Worm (Caenorhabditis elegans): Measurements from ENCODE around the gene asp-7.

asp-7 gene

DNA sequence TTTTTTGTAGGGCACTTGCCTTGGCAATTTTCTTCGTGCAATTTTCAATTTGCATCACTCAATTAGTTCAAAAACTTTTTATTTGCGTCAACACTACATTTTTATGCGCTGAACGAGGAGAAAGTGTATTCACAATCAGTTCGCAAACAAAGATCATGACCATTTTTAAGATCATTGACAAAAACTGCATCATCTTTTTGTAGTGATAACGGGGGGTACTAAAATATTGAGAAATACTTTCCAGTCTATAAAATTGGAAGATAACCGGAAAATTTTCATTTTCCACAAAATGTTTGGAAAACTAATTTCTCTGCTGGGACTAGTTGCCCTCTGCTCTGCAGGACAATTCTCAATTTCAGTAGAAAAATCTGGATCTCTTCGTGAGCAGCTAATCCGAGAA is 3.8 kb upstream of the asp-7 start, which contains the start of gene asp-8:
Gene asp-8 (plus strand): TSS at position 276 of the 400 bp plus-strand sequence.
- TF ChIP-seq unc-42 (tag; optimal IDR thresholded peaks at IDR 0.05) (no peak), eyg-1 (tag; optimal IDR thresholded peaks at IDR 0.05) (no peak), ceh-19 (GFP tag; optimal IDR thresholded peaks at IDR 0.05) (no peak), hlh-6 (tag; optimal IDR thresholded peaks at IDR 0.05) (no peak), lin-11 (tag; optimal IDR thresholded peaks at IDR 0.05) (no peak)

DNA sequence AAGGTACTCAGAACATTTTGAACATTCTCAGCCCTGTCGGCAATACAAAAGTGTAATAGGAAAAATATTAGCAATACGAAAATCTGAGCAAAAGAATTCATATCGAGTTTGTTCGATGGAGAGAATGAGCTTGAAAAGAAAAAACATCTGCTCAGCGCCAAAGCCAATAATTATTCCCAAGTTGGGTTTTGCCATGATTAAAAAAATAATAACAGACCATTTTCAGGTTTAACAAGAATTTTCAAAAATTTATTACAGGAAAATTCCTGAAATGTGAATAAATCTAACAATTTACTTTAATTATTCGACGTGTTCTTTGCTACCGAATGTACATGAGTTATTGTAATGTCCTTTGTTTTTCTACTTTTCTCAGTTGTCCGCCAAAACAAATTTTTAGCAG is 4.3 kb downstream of the asp-7 start, which contains the start of gene irld-38:
Gene irld-38 (minus strand): TSS at position 101 of the 400 bp plus-strand sequence.
- TF ChIP-seq zip-5 (tag; optimal IDR thresholded peaks at IDR 0.05): no peak
- no peak for TF ChIP-seq ttx-3 (tag; optimal IDR thresholded peaks at IDR 0.05)
- TF ChIP-seq ceh-18 (tag; optimal IDR thresholded peaks at IDR 0.05): no peak
- no peak for TF ChIP-seq hlh-13 (GFP tag; optimal IDR thresholded peaks at IDR 0.05)
- TF ChIP-seq eyg-1 (tag; optimal IDR thresholded peaks at IDR 0.05): no peak
- TF ChIP-seq nfya-1 (tag; optimal IDR thresholded peaks at IDR 0.05): no peak
- no peak for TF ChIP-seq nhr-232 (tag; optimal IDR thresholded peaks at IDR 0.05)
- no peak for TF ChIP-seq tbx-2 (tag; optimal IDR thresholded peaks at IDR 0.05)
- TF ChIP-seq hlh-30 (tag; optimal IDR thresholded peaks at IDR 0.05; ENCODE audit: insufficient read depth): no peak
- TF ChIP-seq dmd-4 (tag; optimal IDR thresholded peaks at IDR 0.05; ENCODE audit: borderline replicate concordance): no peak
- no peak for TF ChIP-seq hlh-8 (tag; optimal IDR thresholded peaks at IDR 0.05)
- TF ChIP-seq ceh-6 (GFP tag; optimal IDR thresholded peaks at IDR 0.05): no peak
- no peak for TF ChIP-seq nhr-11 (tag; optimal IDR thresholded peaks at IDR 0.05)
- no peak for TF ChIP-seq hlh-15 (tag; optimal IDR thresholded peaks at IDR 0.05)
- no peak for TF ChIP-seq ceh-30 (tag; optimal IDR thresholded peaks at IDR 0.05)
- no peak for TF ChIP-seq unc-42 (tag; optimal IDR thresholded peaks at IDR 0.05)
- TF ChIP-seq tbx-7 (tag; optimal IDR thresholded peaks at IDR 0.05): no peak
- no peak for TF ChIP-seq pqm-1 (tag; optimal IDR thresholded peaks at IDR 0.05)
- TF ChIP-seq pros-1 (tag; optimal IDR thresholded peaks at IDR 0.05): no peak
- TF ChIP-seq elt-2 (tag; optimal IDR thresholded peaks at IDR 0.05): no peak

DNA sequence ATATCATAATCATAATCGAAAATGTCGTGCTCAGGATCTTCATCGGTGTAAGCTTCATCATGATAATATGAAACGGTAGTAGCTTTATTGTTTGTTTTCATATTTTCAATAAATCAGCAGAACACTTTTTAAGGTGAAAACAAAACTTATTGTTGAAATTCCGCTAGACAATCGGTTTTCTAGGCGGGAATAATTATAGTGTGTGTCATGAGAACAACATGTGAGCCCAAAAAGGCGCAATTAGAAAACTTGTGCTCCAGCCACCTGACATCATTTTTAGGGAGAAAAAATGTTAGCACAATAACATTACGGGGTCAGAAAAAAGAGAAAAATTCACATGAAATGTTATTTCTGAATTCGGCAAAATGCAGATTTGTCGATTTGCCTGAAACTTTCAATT is 6.2 kb downstream of the asp-7 start, which contains the start of gene srw-8:
Gene srw-8 (minus strand): TSS at position 101 of the 400 bp plus-strand sequence.
- no peak for TF ChIP-seq gmeb-2 (tag; optimal IDR thresholded peaks at IDR 0.05)
- TF ChIP-seq elt-2 (tag; optimal IDR thresholded peaks at IDR 0.05): no peak
- no peak for TF ChIP-seq lim-6 (tag; optimal IDR thresholded peaks at IDR 0.05)
- TF ChIP-seq ref-2 (tag; optimal IDR thresholded peaks at IDR 0.05): no peak
- TF ChIP-seq hlh-8 (tag; optimal IDR thresholded peaks at IDR 0.05): no peak

DNA sequence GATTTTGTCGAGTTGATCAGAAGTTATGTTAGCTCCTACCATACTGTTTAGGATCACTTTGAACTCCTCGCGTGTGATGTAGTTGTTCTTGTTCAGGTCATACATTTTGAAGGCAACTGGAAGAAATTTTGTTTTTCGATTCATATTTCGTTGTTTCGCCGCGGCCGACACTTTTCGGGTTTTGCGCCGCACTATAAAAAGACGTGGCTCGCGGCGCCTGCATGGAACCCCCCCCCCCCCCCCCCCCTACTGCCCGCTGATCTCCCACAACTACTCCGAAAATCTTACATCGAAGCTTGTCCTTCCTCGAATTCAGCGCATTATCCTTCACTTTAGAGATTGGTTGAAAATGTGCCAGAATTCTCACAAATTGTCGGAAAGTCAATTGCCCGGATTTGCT is 10.0 kb downstream of the asp-7 start:
- TF ChIP-seq fax-1 (tag; optimal IDR thresholded peaks at IDR 0.05): no peak
- no peak for TF ChIP-seq ceh-34 (tag; optimal IDR thresholded peaks at IDR 0.05)
- TF ChIP-seq gmeb-2 (tag; optimal IDR thresholded peaks at IDR 0.05): no peak
- TF ChIP-seq ceh-2 (tag; optimal IDR thresholded peaks at IDR 0.05): no peak
- no peak for TF ChIP-seq unc-55 (GFP tag; optimal IDR thresholded peaks at IDR 0.05)
- TF ChIP-seq elt-2 (tag; optimal IDR thresholded peaks at IDR 0.05): no peak
- TF ChIP-seq ceh-6 (GFP tag; optimal IDR thresholded peaks at IDR 0.05): no peak
- no peak for TF ChIP-seq ceh-24 (tag; optimal IDR thresholded peaks at IDR 0.05)
- no peak for TF ChIP-seq ceh-45 (GFP tag; IDR thresholded peaks at IDR 0.05)
- TF ChIP-seq hlh-6 (tag; optimal IDR thresholded peaks at IDR 0.05): no peak
- no peak for TF ChIP-seq zip-5 (tag; optimal IDR thresholded peaks at IDR 0.05)
- no peak for TF ChIP-seq sox-2 (GFP tag; IDR thresholded peaks at IDR 0.05)
- no peak for TF ChIP-seq pha-4 (tag; optimal IDR thresholded peaks at IDR 0.05)
- no peak for TF ChIP-seq hlh-30 (tag; optimal IDR thresholded peaks at IDR 0.05; ENCODE audit: insufficient read depth)
- no peak for TF ChIP-seq tbx-7 (tag; optimal IDR thresholded peaks at IDR 0.05)
- TF ChIP-seq K09A11.1 (tag; optimal IDR thresholded peaks at IDR 0.05; ENCODE audit: insufficient read depth): no peak

DNA sequence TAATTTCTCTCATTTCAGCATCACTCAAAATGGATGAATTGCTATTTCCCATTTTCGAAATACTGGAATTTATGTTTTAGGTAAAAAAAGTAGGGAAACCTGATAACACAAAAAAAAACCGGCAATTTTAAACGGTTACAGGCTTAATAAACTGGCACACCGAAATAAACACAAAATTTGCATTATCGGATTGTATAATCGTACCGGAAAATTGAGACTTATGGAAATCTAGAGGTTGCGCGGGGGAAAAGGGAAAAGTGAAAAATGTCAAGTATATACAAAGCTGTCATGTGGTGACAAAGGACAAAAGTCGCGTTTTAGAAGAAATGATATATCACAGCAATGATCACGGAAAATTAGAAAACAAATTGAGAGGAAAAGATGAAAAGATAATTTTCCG is 11.2 kb downstream of the asp-7 start, which contains the start of gene chpf-2:
Gene chpf-2 (minus strand): TSS at position 101 of the 400 bp plus-strand sequence.
- TF ChIP-seq zip-5 (tag; optimal IDR thresholded peaks at IDR 0.05): no peak
- no peak for TF ChIP-seq ceh-22 (tag; optimal IDR thresholded peaks at IDR 0.05)
- no peak for TF ChIP-seq ceh-48 (tag; optimal IDR thresholded peaks at IDR 0.05)
